Worm (Caenorhabditis elegans) whole organism, late embryonic: ENCODE data around the gene rft-1.

Experiments
- T23F11.4 ChIP-seq: fragments of 200-800 bp; sonication (Bioruptor generic); optimal IDR thresholded peaks from 2 replicates; lab custom pipeline; 2018; ENCODE audit warnings: mild to moderate bottlenecking, missing genetic modification characterization, missing compliant biosample characterization
- ama-1 ChIP-seq: fragments of 150-350 bp; optimal IDR thresholded peaks from 2 replicates; lab custom pipeline; 2014
- ceh-9 ChIP-seq: sonication (generic microtip); optimal IDR thresholded peaks from 2 replicates; lab custom pipeline; 2016; ENCODE audit warnings: mild to moderate bottlenecking, missing genetic modification characterization, inconsistent platforms, missing compliant biosample characterization
- ets-4 ChIP-seq: sonication (generic microtip); optimal IDR thresholded peaks from 2 replicates; lab custom pipeline; 2016; ENCODE audit warnings: missing genetic modification characterization, missing compliant biosample characterization
- fax-1 ChIP-seq: sonication (generic microtip); optimal IDR thresholded peaks from 2 replicates; lab custom pipeline; 2016; ENCODE audit warnings: missing genotype, missing genetic modification characterization, missing compliant biosample characterization
- fkh-10 ChIP-seq: fragments of 150-350 bp; optimal IDR thresholded peaks from 2 replicates; lab custom pipeline; 2014; ENCODE audit warnings: missing biosample characterization, missing genetic modification reagents, missing genetic modification characterization
- fkh-6 ChIP-seq: sonication (generic microtip); optimal IDR thresholded peaks from 2 replicates; lab custom pipeline; 2016; ENCODE audit warnings: missing genetic modification characterization, missing compliant biosample characterization
- nfya-1 ChIP-seq: sonication (generic microtip); optimal IDR thresholded peaks from 2 replicates; lab custom pipeline; 2017; ENCODE audit warnings: missing genetic modification characterization, mild to moderate bottlenecking, missing compliant biosample characterization, antibody characterized with exemption, moderate library complexity
- pros-1 ChIP-seq: fragments of 150-350 bp; optimal IDR thresholded peaks from 2 replicates; lab custom pipeline; 2014; ENCODE audit warnings: missing biosample characterization, missing genetic modification reagents, missing genetic modification characterization
- syd-9 ChIP-seq: sonication (generic microtip); optimal IDR thresholded peaks from 2 replicates; lab custom pipeline; 2016; ENCODE audit warnings: mild to moderate bottlenecking, missing genetic modification characterization, moderate library complexity, missing compliant biosample characterization

DNA sequence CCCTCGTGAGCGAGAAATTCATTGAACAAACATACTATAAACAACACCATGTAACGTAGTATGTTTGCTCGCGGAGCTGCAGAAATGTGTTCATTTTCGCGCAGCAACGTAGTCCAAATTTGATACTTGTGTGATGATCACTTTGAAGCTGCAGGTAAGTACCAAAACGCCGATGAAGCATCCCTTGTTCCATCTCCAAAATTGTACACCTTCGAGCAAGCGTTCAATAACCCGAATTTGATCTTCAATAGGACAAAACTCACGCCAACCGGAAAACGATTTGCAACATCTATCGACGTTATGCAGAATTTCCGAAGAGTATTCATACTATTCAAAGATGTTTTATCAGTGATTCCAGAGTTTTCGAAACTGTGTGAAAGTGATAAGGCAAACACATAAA lies 32.4 kb downstream of the rft-1 start, which contains the start of gene Y47D7A.3:
- TF ChIP-seq T23F11.4 (GFP tag; lab: Kevin White, UChicago): no peak
- TF ChIP-seq fax-1 (tag; lab: Kevin White, UChicago): no peak
- no peak for TF ChIP-seq nfya-1 (tag; lab: Kevin White, UChicago)
- no peak for TF ChIP-seq ama-1 (lab: Kevin White, UChicago)
- TF ChIP-seq fkh-10: no peak
- TF ChIP-seq syd-9: no peak
- TF ChIP-seq ets-4 (tag; lab: Kevin White, UChicago): no peak
- no peak for TF ChIP-seq ceh-9 (tag; lab: Kevin White, UChicago)
- no peak for TF ChIP-seq pros-1 (tag; lab: Kevin White, UChicago)
- TF ChIP-seq fkh-6 (tag; lab: Kevin White, UChicago): no peak
